Worm (Caenorhabditis elegans) whole organism, L4 larva: ENCODE data around the gene Y57G11B.5.
A peak's percentile ranks its signal among the peaks of the same experiment; 100 is the strongest.

Source experiments
- D1046.2 ChIP-seq: fragments of 200-800 bp; sonication (Bioruptor generic); IDR thresholded peaks from 2 replicates; pipeline ENCODE4 v1.3.6; 2022; ENCODE audit warnings: missing genetic modification characterization, missing compliant biosample characterization
- T26A8.4 ChIP-seq: fragments of 200-800 bp; sonication (Bioruptor generic); IDR thresholded peaks from 2 replicates; pipeline ENCODE4 v1.3.6; 2022; ENCODE audit warnings: missing genetic modification characterization, missing compliant biosample characterization
- Y105C5A.15 ChIP-seq: fragments of 200-800 bp; sonication (Bioruptor generic); IDR thresholded peaks from 2 replicates; pipeline ENCODE4 v1.3.6; 2022; ENCODE audit warnings: missing genetic modification characterization, missing compliant biosample characterization
- Y48G9A.11 ChIP-seq: fragments of 200-800 bp; sonication (Bioruptor generic); IDR thresholded peaks from 2 replicates; pipeline ENCODE4 v1.3.6; 2022; ENCODE audit warnings: missing genetic modification reagents, missing genetic modification characterization, missing compliant biosample characterization
- ZK337.2 ChIP-seq: fragments of 200-800 bp; sonication (Bioruptor generic); IDR thresholded peaks from 2 replicates; pipeline ENCODE4 v1.3.6; 2022; ENCODE audit warnings: missing genetic modification reagents, missing genetic modification characterization, missing compliant biosample characterization
- aha-1 ChIP-seq: fragments of 150-350 bp; peaks from one replicate; lab custom pipeline; 2014; ENCODE audit warnings: missing biosample characterization, missing genetic modification characterization
- arid-1 ChIP-seq: fragments of 200-800 bp; sonication (Bioruptor generic); conservative IDR thresholded peaks from 2 replicates; pipeline ENCODE4 v1.3.6; 2022; ENCODE audit warnings: missing genetic modification reagents, missing genetic modification characterization, missing compliant biosample characterization
- cey-2 ChIP-seq: sonication (generic microtip); optimal IDR thresholded peaks from 3 replicates; lab custom pipeline; 2017; ENCODE audit warnings: missing genetic modification characterization, mild to moderate bottlenecking, missing compliant biosample characterization, antibody characterized with exemption, borderline replicate concordance; ENCODE audit not compliant: insufficient read depth
- ctbp-1 ChIP-seq: fragments of 200-800 bp; sonication (Bioruptor generic); IDR thresholded peaks from 2 replicates; pipeline ENCODE4 v1.3.6; 2022; ENCODE audit warnings: missing genetic modification reagents, missing genetic modification characterization, missing compliant biosample characterization
- daf-16 ChIP-seq, 3 experiments: sonication (generic microtip); optimal IDR thresholded peaks; 2 replicates each; lab custom pipeline; 2016 to 2017; ENCODE audit warnings: missing genetic modification characterization in 3 of 3, missing genetic modification reagents in 3 of 3, mild to moderate bottlenecking in 2 of 3, missing compliant biosample characterization in 2 of 3, missing biosample characterization in 1 of 3, moderate library complexity in 1 of 3
- daf-8 ChIP-seq: fragments of 200-800 bp; sonication (Bioruptor generic); IDR thresholded peaks from 2 replicates; pipeline ENCODE4 v1.3.6; 2022; ENCODE audit warnings: missing genetic modification characterization, missing compliant biosample characterization
- dmd-6 ChIP-seq: fragments of 200-800 bp; sonication (Bioruptor generic); IDR thresholded peaks from 2 replicates; pipeline ENCODE4 v1.3.6; 2022; ENCODE audit warnings: missing genetic modification reagents, missing genetic modification characterization, missing compliant biosample characterization
- dmd-8 ChIP-seq: fragments of 200-800 bp; sonication (Bioruptor generic); IDR thresholded peaks from 2 replicates; pipeline ENCODE4 v1.3.6; 2022; ENCODE audit warnings: missing genetic modification characterization, missing compliant biosample characterization
- dpl-1 ChIP-seq: fragments of 150-350 bp; optimal IDR thresholded peaks from 2 replicates; lab custom pipeline; 2014; ENCODE audit warnings: missing biosample characterization, missing genetic modification reagents, missing genetic modification characterization
- dve-1 ChIP-seq: sonication (generic microtip); optimal IDR thresholded peaks from 2 replicates; lab custom pipeline; 2017; ENCODE audit warnings: antibody characterized with exemption, mild to moderate bottlenecking, missing genetic modification characterization, missing compliant biosample characterization; ENCODE audit not compliant: insufficient read depth
- egl-43 ChIP-seq: fragments of 200-800 bp; sonication (Bioruptor generic); IDR thresholded peaks from 2 replicates; pipeline ENCODE4 v1.3.6; 2022; ENCODE audit warnings: missing genetic modification reagents, missing genetic modification characterization, missing compliant biosample characterization
- gei-8 ChIP-seq: fragments of 200-800 bp; sonication (Bioruptor generic); optimal IDR thresholded peaks from 2 replicates; lab custom pipeline; 2018; ENCODE audit warnings: mild to moderate bottlenecking, missing genetic modification characterization, missing compliant biosample characterization
- hlh-30 ChIP-seq: sonication (generic microtip); optimal IDR thresholded peaks from 2 replicates; lab custom pipeline; 2017; ENCODE audit warnings: antibody characterized with exemption, mild to moderate bottlenecking, missing genetic modification characterization, missing compliant biosample characterization; ENCODE audit not compliant: insufficient read depth
- hmg-1.1 ChIP-seq: fragments of 200-800 bp; sonication (Bioruptor generic); IDR thresholded peaks from 2 replicates; pipeline ENCODE4 v1.3.6; 2022; ENCODE audit warnings: missing genetic modification reagents, missing genetic modification characterization, missing compliant biosample characterization
- lim-7 ChIP-seq: fragments of 200-800 bp; sonication (Bioruptor generic); IDR thresholded peaks from 2 replicates; pipeline ENCODE4 v1.3.6; 2022; ENCODE audit warnings: missing genetic modification characterization, missing compliant biosample characterization
- lin-13 ChIP-seq: fragments of 150-350 bp; optimal IDR thresholded peaks from 2 replicates; lab custom pipeline; 2014; ENCODE audit warnings: missing biosample characterization, missing genetic modification reagents, missing genetic modification characterization
- lin-15B ChIP-seq: fragments of 150-350 bp; sonication (generic microtip); optimal IDR thresholded peaks from 3 replicates; lab custom pipeline; 2014; ENCODE audit warnings: missing biosample characterization, missing genetic modification characterization
- lin-38 ChIP-seq: fragments of 200-800 bp; sonication (Bioruptor generic); IDR thresholded peaks from 2 replicates; pipeline ENCODE4 v1.3.6; 2022; ENCODE audit warnings: missing genetic modification reagents, missing genetic modification characterization, missing compliant biosample characterization
- lir-3 ChIP-seq: sonication (generic microtip); optimal IDR thresholded peaks from 2 replicates; lab custom pipeline; 2016; ENCODE audit warnings: mild to moderate bottlenecking, missing genetic modification characterization, missing compliant biosample characterization
- lsy-2 ChIP-seq, 2 experiments: fragments of 150-350 bp in 1 of 2; sonication (generic microtip) in 1 of 2; optimal IDR thresholded peaks; 2 replicates each; lab custom pipeline; 2014 to 2017; ENCODE audit warnings: missing biosample characterization in 2 of 2, missing genetic modification characterization in 2 of 2
- madf-5 ChIP-seq, 2 experiments: fragments of 200-800 bp; sonication (Bioruptor generic); IDR thresholded peaks; 2 replicates each; pipeline ENCODE4 v1.3.6; 2022; ENCODE audit warnings: missing compliant biosample characterization in 2 of 2, missing genetic modification characterization in 2 of 2
- mep-1 ChIP-seq: fragments of 150-350 bp; sonication (generic microtip); optimal IDR thresholded peaks from 3 replicates; lab custom pipeline; 2014; ENCODE audit warnings: missing biosample characterization, missing genetic modification characterization
- mes-2 ChIP-seq: sonication (generic microtip); optimal IDR thresholded peaks from 2 replicates; lab custom pipeline; 2016; ENCODE audit warnings: missing genotype, mild to moderate bottlenecking, missing genetic modification characterization, missing compliant biosample characterization; ENCODE audit not compliant: poor library complexity, severe bottlenecking
- mxl-3 ChIP-seq: fragments of 200-800 bp; sonication (Bioruptor generic); optimal IDR thresholded peaks from 2 replicates; lab custom pipeline; 2018; ENCODE audit warnings: mild to moderate bottlenecking, missing genetic modification characterization, missing compliant biosample characterization
- nhr-102 ChIP-seq: sonication (generic microtip); optimal IDR thresholded peaks from 2 replicates; lab custom pipeline; 2016; ENCODE audit warnings: mild to moderate bottlenecking, missing genetic modification characterization, moderate library complexity, missing compliant biosample characterization
- nhr-11 ChIP-seq: fragments of 150-350 bp; optimal IDR thresholded peaks from 2 replicates; lab custom pipeline; 2014; ENCODE audit warnings: missing biosample characterization, missing genetic modification characterization
- nhr-111 ChIP-seq: fragments of 200-800 bp; sonication (Bioruptor generic); optimal IDR thresholded peaks from 2 replicates; lab custom pipeline; 2018; ENCODE audit warnings: mild to moderate bottlenecking, missing genetic modification characterization, missing compliant biosample characterization
- nhr-25 ChIP-seq: sonication (generic microtip); optimal IDR thresholded peaks from 2 replicates; lab custom pipeline; 2017; ENCODE audit warnings: missing genetic modification characterization, mild to moderate bottlenecking, missing compliant biosample characterization, antibody characterized with exemption, moderate library complexity, borderline replicate concordance; ENCODE audit not compliant: insufficient read depth
- nhr-48 ChIP-seq: sonication (generic microtip); optimal IDR thresholded peaks from 2 replicates; lab custom pipeline; 2016; ENCODE audit warnings: mild to moderate bottlenecking, missing genetic modification characterization, missing compliant biosample characterization
- nhr-77 ChIP-seq: fragments of 150-350 bp; optimal IDR thresholded peaks from 2 replicates; lab custom pipeline; 2014; ENCODE audit warnings: missing biosample characterization, missing genetic modification characterization
- pha-4 ChIP-seq, 2 experiments: fragments of 150-350 bp in 1 of 2; fragments of 200-800 bp in 1 of 2; sonication (Bioruptor generic) in 1 of 2; IDR thresholded peaks in 1 of 2; optimal IDR thresholded peaks in 1 of 2; 2 replicates each; pipeline versions ENCODE4 v1.3.6 to Lab custom; 2014 to 2022; ENCODE audit warnings: missing genetic modification characterization in 2 of 2, missing genetic modification reagents in 2 of 2, missing biosample characterization in 1 of 2, missing compliant biosample characterization in 1 of 2
- pqm-1 ChIP-seq: sonication (generic microtip); optimal IDR thresholded peaks from 2 replicates; lab custom pipeline; 2017; ENCODE audit warnings: missing biosample characterization, missing genetic modification characterization
- rbr-2 ChIP-seq: sonication (generic microtip); optimal IDR thresholded peaks from 2 replicates; lab custom pipeline; 2016; ENCODE audit warnings: missing genotype, missing genetic modification characterization, missing compliant biosample characterization
- snpc-1.2 ChIP-seq: fragments of 200-800 bp; sonication (Bioruptor generic); IDR thresholded peaks from 2 replicates; pipeline ENCODE4 v1.3.6; 2022; ENCODE audit warnings: missing genetic modification reagents, missing genetic modification characterization, missing compliant biosample characterization
- spr-3 ChIP-seq: fragments of 200-800 bp; sonication (Bioruptor generic); optimal IDR thresholded peaks from 2 replicates; lab custom pipeline; 2018; ENCODE audit warnings: mild to moderate bottlenecking, missing genetic modification characterization, missing compliant biosample characterization
- tra-1 ChIP-seq: fragments of 200-800 bp; sonication (Bioruptor generic); IDR thresholded peaks from 2 replicates; pipeline ENCODE4 v1.3.6; 2022; ENCODE audit warnings: missing genetic modification reagents, missing genetic modification characterization, missing compliant biosample characterization
- unc-62 ChIP-seq, 3 experiments: fragments of 150-350 bp in 1 of 3; sonication (generic microtip); optimal IDR thresholded peaks in 2 of 3; peaks in 1 of 3; 1 replicate in 1 of 3; 2 replicates in 2 of 3; lab custom pipeline; 2014 to 2017; ENCODE audit warnings: missing biosample characterization in 3 of 3, missing genetic modification characterization in 3 of 3, missing genetic modification reagents in 3 of 3, missing genotype in 1 of 3
- vab-7 ChIP-seq: fragments of 200-800 bp; sonication (Bioruptor generic); IDR thresholded peaks from 2 replicates; pipeline ENCODE4 v1.3.6; 2022; ENCODE audit warnings: missing genetic modification reagents, missing genetic modification characterization, missing compliant biosample characterization
- zfp-3 ChIP-seq: fragments of 200-800 bp; sonication (Bioruptor generic); conservative IDR thresholded peaks from 2 replicates; pipeline ENCODE4 v1.3.6; 2022; ENCODE audit warnings: missing genetic modification reagents, missing genetic modification characterization, missing compliant biosample characterization

Gene Y57G11B.5

ce11 chrIV:14610942-14611724, 36.5 kb downstream of the Y57G11B.5 start:
- TF ChIP-seq nhr-11 (tag; lab: Kevin White, UChicago) (peak; percentile 67), D1046.2 (0 out of 2 replicates have a peak, but pooled peaks have one; percentile 3), nhr-77 (tag; lab: Kevin White, UChicago) (peak; percentile 69), lin-15B (tag; lab: Kevin White, UChicago) (no peak), tra-1 (GFP tag; lab: Robert Waterston, UW) (peak; percentile 36; the same call in 1 of the 2 replicates), unc-62 (GFP tag; optimal IDR thresholded peaks at IDR 0.05 in 1 of 2; lab: Kevin White, UChicago) (peak in 1 of 2 experiments; percentile 24), unc-62 (tag; optimal IDR thresholded peaks at IDR 0.05; lab: Kevin White, UChicago) (no peak), hmg-1.1 (GFP tag; lab: Robert Waterston, UW) (peak; percentile 7; the same call in 1 of the 2 replicates), madf-5 (GFP tag; IDR thresholded peaks at IDR 0.05; lab: Robert Waterston, UW) (0 out of 4 replicates have a peak, but pooled peaks of 1 of the 2 experiments have one; percentile 34), lin-38 (GFP tag; lab: Robert Waterston, UW) (peak; percentile 53; the same call in 1 of the 2 replicates), arid-1 (GFP tag; lab: Robert Waterston, UW) (0 out of 2 replicates have a peak, but pooled peaks have one; percentile 4), dmd-6 (GFP tag; lab: Robert Waterston, UW) (peak; percentile 95), daf-16 (GFP tag; optimal IDR thresholded peaks at IDR 0.05; lab: Kevin White, UChicago) (peak; percentile 47 to 51), daf-16 (tag; optimal IDR thresholded peaks at IDR 0.05; lab: Kevin White, UChicago) (peak; percentile 80), dpl-1 (GFP tag; lab: Kevin White, UChicago) (peak; percentile 5), rbr-2 (tag; lab: Kevin White, UChicago) (peak; percentile 6), nhr-25 (tag; lab: Kevin White, UChicago) (peak; percentile 75), mes-2 (tag; lab: Kevin White, UChicago) (peak; percentile 45), lim-7 (GFP tag; lab: Robert Waterston, UW) (no peak), pqm-1 (tag; lab: Kevin White, UChicago) (peak; percentile 40), mep-1 (tag; lab: Kevin White, UChicago) (peak; percentile 73), T26A8.4 (GFP tag; lab: Robert Waterston, UW) (0 out of 2 replicates have a peak, but pooled peaks have one; percentile 64), pha-4 (GFP tag; IDR thresholded peaks at IDR 0.05; lab: Robert Waterston, UW) (no peak; the same call in 1 of the 2 replicates), pha-4 (tag; optimal IDR thresholded peaks at IDR 0.05; lab: Kevin White, UChicago) (peak; percentile 9), nhr-48 (tag; lab: Kevin White, UChicago) (peak; percentile 93), daf-8 (GFP tag; lab: Robert Waterston, UW) (no peak), lsy-2 (tag; optimal IDR thresholded peaks at IDR 0.05; lab: Kevin White, UChicago) (peak; percentile 36 to 61), dve-1 (tag; lab: Kevin White, UChicago) (peak; percentile 49), Y105C5A.15 (0 out of 2 replicates have a peak, but pooled peaks have one; percentile 52), cey-2 (no peak), ctbp-1 (peak; percentile 53; the same call in 1 of the 2 replicates), zfp-3 (GFP tag; lab: Robert Waterston, UW) (0 out of 2 replicates have a peak, but pooled peaks have one; percentile 60), nhr-111 (GFP tag; lab: Kevin White, UChicago) (no peak), vab-7 (0 out of 2 replicates have a peak, but pooled peaks have one; percentile 14), nhr-102 (tag; lab: Kevin White, UChicago) (peak; percentile 23), snpc-1.2 (GFP tag; lab: Robert Waterston, UW) (peak; percentile 99), hlh-30 (tag; lab: Kevin White, UChicago) (peak; percentile 83), spr-3 (GFP tag; lab: Kevin White, UChicago) (no peak), aha-1 (peak; percentile 98), dmd-8 (no peak), egl-43 (GFP tag; lab: Robert Waterston, UW) (0 out of 2 replicates have a peak, but pooled peaks have one; percentile 27), lir-3 (peak; percentile 33), ZK337.2 (GFP tag; lab: Robert Waterston, UW) (no peak), Y48G9A.11 (GFP tag; lab: Robert Waterston, UW) (no peak), mxl-3 (GFP tag; lab: Kevin White, UChicago) (peak; percentile 60), lin-13 (GFP tag; lab: Kevin White, UChicago) (peak; percentile 22), gei-8 (peak; percentile 59)
